Worm (Caenorhabditis elegans): Measurements from ENCODE around the gene Y51A2B.9.

- TF ChIP-seq tra-4 (tag; optimal IDR thresholded peaks at IDR 0.05) (no peak), ama-1 (optimal IDR thresholded peaks at IDR 0.05) (no peak), hnd-1 (tag; optimal IDR thresholded peaks at IDR 0.05) (no peak), ceh-36 (tag; optimal IDR thresholded peaks at IDR 0.05) (no peak), tbx-37 (GFP tag; conservative IDR thresholded peaks at IDR 0.05) (no peak), hmg-4 (GFP tag; optimal IDR thresholded peaks at IDR 0.05) (no peak), scrt-1 (GFP tag; IDR thresholded peaks at IDR 0.05) (no peak), pes-1 (GFP tag; IDR thresholded peaks at IDR 0.05) (no peak), ets-7 (tag; optimal IDR thresholded peaks at IDR 0.05) (no peak), hmbx-1 (tag; optimal IDR thresholded peaks at IDR 0.05) (no peak), tbx-11 (GFP tag; IDR thresholded peaks at IDR 0.05) (no peak)
Measured at ce11 chrV:18362402-18362801, 33.1 kb downstream of the Y51A2B.9 start, which contains the start of gene C08E8.1.

All from whole organism, early embryonic.